Fruit fly (Drosophila melanogaster): ENCODE measurements around the gene CG13460.

CG13460 gene

DNA sequence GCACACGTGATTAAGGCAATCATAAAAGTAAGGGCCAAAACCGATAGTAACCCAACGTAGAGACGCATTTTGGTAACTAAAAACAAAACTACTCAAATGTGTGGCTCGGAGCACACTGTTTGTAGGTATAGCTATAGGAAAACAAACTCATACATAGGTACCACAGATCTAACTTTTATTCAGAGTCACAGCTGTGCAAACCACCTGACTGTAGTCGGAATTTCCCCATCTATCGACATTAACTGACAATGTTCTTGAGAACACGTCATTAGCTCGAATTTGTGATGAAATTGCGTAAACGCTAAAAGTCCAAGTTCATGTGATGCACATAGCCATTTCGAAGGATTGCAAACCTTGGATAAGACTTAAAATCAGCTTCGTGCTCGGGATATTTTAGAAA lies 12.1 kb downstream of the CG13460 start, which contains the start of gene CG43678:
Gene CG43678, minus strand, starts transcription at position 101 of the 400 bp plus-strand sequence.
- TF ChIP-seq CG15710 (tag; optimal IDR thresholded peaks at IDR 0.05) (no peak), CG10348 (GFP tag; IDR thresholded peaks at IDR 0.05) (no peak), EcR (GFP tag; optimal IDR thresholded peaks at IDR 0.05) (no peak), CG9948 (tag; optimal IDR thresholded peaks at IDR 0.05) (no peak), Ets98B (GFP tag; IDR thresholded peaks at IDR 0.05) (no peak), gl (tag; optimal IDR thresholded peaks at IDR 0.05) (no peak)

DNA sequence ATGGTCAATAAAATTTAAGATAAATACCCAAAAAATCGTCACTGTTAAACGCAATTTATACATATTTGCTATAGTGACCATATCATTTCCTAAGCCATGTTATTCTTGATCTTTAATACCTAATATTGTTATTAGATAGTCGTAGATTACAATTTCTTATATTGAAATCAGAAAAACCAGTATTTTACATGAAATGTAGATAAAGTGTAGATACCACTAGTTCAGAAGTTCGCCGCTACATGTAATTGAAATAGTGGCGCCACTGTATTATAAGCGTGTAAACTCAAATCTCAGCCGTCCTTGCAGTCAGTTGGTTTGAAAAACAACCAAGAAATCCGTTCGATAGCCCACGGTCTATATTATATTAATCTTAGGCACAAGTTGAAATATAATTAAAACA lies 13.4 kb downstream of the CG13460 start:
- no peak for TF ChIP-seq CG12605 (GFP tag; IDR thresholded peaks at IDR 0.05)
- TF ChIP-seq CG15710 (tag; optimal IDR thresholded peaks at IDR 0.05) = no peak
- TF ChIP-seq CG10348 (GFP tag; IDR thresholded peaks at IDR 0.05) = no peak

DNA sequence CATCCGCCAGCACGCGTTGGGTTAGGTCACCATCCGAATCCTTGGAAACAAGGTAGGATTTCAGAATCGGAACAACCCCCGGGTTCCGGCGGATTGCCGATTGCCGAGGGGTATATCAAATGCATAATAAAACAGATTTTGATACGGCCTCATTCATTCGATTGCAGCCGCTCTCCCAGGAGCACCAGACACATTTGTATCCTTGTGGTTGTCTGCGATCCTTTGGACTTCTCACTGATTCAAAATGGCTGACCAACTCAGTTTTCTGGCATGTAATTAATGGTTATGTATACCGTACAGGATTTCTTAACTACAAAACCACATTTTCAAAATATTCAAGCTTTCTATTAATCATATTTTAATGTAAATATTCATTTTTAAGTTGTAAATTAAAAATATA lies 13.9 kb downstream of the CG13460 start:
- TF ChIP-seq Pif1B (GFP tag; optimal IDR thresholded peaks at IDR 0.05) (no peak), CG8159 (tag; optimal IDR thresholded peaks at IDR 0.05) (no peak), CG15710 (tag; optimal IDR thresholded peaks at IDR 0.05) (no peak), rn (GFP tag; IDR thresholded peaks at IDR 0.05) (no peak), EcR (GFP tag; optimal IDR thresholded peaks at IDR 0.05) (no peak), CG4496 (GFP tag; IDR thresholded peaks at IDR 0.05) (no peak), CG34367 (tag; optimal IDR thresholded peaks at IDR 0.05) (no peak), CG12605 (GFP tag; IDR thresholded peaks at IDR 0.05) (no peak), Ets98B (GFP tag; IDR thresholded peaks at IDR 0.05) (no peak), CG10348 (GFP tag; IDR thresholded peaks at IDR 0.05) (no peak), gl (tag; optimal IDR thresholded peaks at IDR 0.05) (no peak), fd96Ca (GFP tag; IDR thresholded peaks at IDR 0.05) (no peak), CG32121 (GFP tag; IDR thresholded peaks at IDR 0.05) (no peak), CG8301 (tag; optimal IDR thresholded peaks at IDR 0.05) (no peak), Pif1A (GFP tag; optimal IDR thresholded peaks at IDR 0.05) (no peak), CG9948 (tag; optimal IDR thresholded peaks at IDR 0.05) (no peak), CG13204 (GFP tag; optimal IDR thresholded peaks at IDR 0.05) (no peak), D1 (tag; optimal IDR thresholded peaks at IDR 0.05) (no peak), Snoo (tag; optimal IDR thresholded peaks at IDR 0.05) (no peak)

DNA sequence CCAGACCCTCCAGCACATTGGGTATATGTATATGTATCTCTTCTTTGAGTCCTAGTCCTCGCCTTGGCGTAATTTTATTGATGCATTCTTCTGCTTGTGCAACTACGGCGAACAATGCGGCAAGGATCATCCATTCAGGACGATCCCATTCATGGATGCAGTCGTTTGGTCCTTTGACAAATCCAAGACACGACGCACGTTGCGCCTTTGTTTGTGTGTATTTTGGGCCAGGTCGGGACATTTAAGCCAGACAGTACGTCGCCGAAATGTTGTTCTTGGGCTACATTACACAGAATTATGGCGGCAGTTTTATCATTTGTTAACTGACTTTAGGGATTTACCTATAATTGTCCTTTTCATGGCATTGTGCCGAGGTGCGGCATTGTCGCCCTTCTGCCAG lies 16.4 kb downstream of the CG13460 start:
- no peak for TF ChIP-seq rn (GFP tag; IDR thresholded peaks at IDR 0.05)
- no peak for TF ChIP-seq Pif1B (GFP tag; optimal IDR thresholded peaks at IDR 0.05)
- TF ChIP-seq D1 (tag; optimal IDR thresholded peaks at IDR 0.05) = no peak
- TF ChIP-seq fd96Ca (GFP tag; IDR thresholded peaks at IDR 0.05) = no peak
- no peak for TF ChIP-seq Pif1A (GFP tag; optimal IDR thresholded peaks at IDR 0.05)
- no peak for TF ChIP-seq CG13204 (GFP tag; optimal IDR thresholded peaks at IDR 0.05)
- no peak for TF ChIP-seq CG32121 (GFP tag; IDR thresholded peaks at IDR 0.05)
- no peak for TF ChIP-seq CG4496 (GFP tag; IDR thresholded peaks at IDR 0.05)
- no peak for TF ChIP-seq gl (tag; optimal IDR thresholded peaks at IDR 0.05)
- TF ChIP-seq CG8301 (tag; optimal IDR thresholded peaks at IDR 0.05) = no peak
- TF ChIP-seq Snoo (tag; optimal IDR thresholded peaks at IDR 0.05) = no peak
- no peak for TF ChIP-seq Ets98B (GFP tag; IDR thresholded peaks at IDR 0.05)
- no peak for TF ChIP-seq CG9948 (tag; optimal IDR thresholded peaks at IDR 0.05)
- TF ChIP-seq CG10348 (GFP tag; IDR thresholded peaks at IDR 0.05) = no peak
- TF ChIP-seq EcR (GFP tag; optimal IDR thresholded peaks at IDR 0.05) = no peak
- TF ChIP-seq CG15710 (tag; optimal IDR thresholded peaks at IDR 0.05) = no peak
- no peak for TF ChIP-seq CG12605 (GFP tag; IDR thresholded peaks at IDR 0.05)

DNA sequence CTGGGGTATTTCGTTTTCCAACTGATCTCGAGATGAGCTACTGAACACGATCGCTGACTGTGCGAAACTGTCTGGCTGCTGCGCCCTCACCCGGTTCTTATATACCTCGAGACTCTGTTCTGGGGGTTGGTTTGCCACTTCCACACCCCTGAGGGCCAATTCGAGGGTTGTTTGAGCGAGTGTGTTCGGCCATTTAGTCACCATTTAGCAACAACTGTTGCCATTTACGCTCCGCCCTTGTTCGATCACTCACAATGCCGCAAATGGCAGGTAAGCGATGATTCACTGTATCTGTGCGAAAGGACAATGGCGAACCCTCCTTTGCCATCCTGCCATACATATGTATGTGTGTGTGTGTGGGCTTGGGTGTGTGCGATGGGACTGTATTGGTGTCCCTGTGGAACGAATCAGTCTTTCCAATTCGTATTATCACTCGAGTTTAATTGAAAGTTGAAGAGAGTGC lies 17.6 kb downstream of the CG13460 start, which contains the start of gene ind:
Gene ind, minus strand, starts transcription at position 51 of the 463 bp plus-strand sequence.
- TF ChIP-seq CG14655 (GFP tag; optimal IDR thresholded peaks at IDR 0.05) (no peak), CG17806 (tag; optimal IDR thresholded peaks at IDR 0.05) (no peak), Pif1A (GFP tag; optimal IDR thresholded peaks at IDR 0.05) (no peak), Pif1B (GFP tag; optimal IDR thresholded peaks at IDR 0.05) (no peak), EcR (GFP tag; optimal IDR thresholded peaks at IDR 0.05) (no peak), Snoo (tag; optimal IDR thresholded peaks at IDR 0.05) (no peak), CG8301 (tag; optimal IDR thresholded peaks at IDR 0.05) (no peak), CG13204 (GFP tag; optimal IDR thresholded peaks at IDR 0.05) (no peak), rn (GFP tag; IDR thresholded peaks at IDR 0.05) (no peak), CG4496 (GFP tag; IDR thresholded peaks at IDR 0.05) (no peak), CG15710 (tag; optimal IDR thresholded peaks at IDR 0.05) (no peak), CG8159 (tag; optimal IDR thresholded peaks at IDR 0.05) (no peak), gl (tag; optimal IDR thresholded peaks at IDR 0.05) (no peak), CG34367 (tag; optimal IDR thresholded peaks at IDR 0.05) (no peak)

DNA sequence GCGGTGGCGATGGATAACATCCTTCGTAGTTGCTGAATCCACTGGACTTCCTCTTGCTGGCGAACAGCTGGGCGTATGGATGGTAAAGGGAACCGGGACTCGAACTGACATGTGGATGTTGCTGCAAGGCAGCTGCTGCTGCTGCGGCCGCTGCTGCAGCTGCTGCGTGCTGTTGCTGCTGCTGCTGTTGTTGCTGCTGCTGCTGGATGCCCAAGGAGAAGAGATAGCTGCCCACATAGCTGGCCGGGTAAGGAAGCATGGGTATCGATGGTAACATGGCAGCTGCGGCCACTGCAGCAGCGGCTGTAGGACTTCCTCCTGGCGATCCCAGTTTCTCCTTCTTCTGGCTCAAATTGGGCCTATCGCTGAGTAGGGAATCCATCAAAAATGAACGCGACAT lies 18.0 kb downstream of the CG13460 start:
- no peak for TF ChIP-seq fd96Ca (GFP tag; IDR thresholded peaks at IDR 0.05)
- no peak for TF ChIP-seq CG10348 (GFP tag; IDR thresholded peaks at IDR 0.05)

DNA sequence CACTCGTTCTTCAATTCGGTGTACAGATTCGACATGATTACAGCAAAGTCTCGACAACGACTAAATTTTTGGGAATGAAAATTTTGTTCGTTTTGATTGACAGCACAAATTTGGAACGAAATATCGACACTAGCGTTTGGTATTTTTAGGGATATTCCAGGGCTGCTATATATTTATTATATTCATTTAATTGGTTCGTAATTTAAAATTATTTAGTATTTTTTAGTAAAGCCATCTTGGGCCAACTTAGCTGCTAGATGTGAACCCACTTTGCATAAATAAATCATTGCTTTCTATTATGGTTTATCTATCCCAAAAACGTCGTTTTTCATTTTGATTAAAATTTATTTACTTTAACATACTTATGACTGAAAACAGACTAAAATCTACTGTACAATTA lies 19.0 kb downstream of the CG13460 start, which contains the start of gene Rpn12R:
Gene Rpn12R, minus strand, starts transcription at position 101 of the 400 bp plus-strand sequence.
- TF ChIP-seq CG13204 (GFP tag; optimal IDR thresholded peaks at IDR 0.05) = no peak
- no peak for TF ChIP-seq CG9948 (tag; optimal IDR thresholded peaks at IDR 0.05)
- TF ChIP-seq D1 (tag; optimal IDR thresholded peaks at IDR 0.05) = no peak
- no peak for TF ChIP-seq CG4496 (GFP tag; IDR thresholded peaks at IDR 0.05)
- no peak for TF ChIP-seq CG15710 (tag; optimal IDR thresholded peaks at IDR 0.05)
- no peak for TF ChIP-seq gl (tag; optimal IDR thresholded peaks at IDR 0.05)
- no peak for TF ChIP-seq Pif1A (GFP tag; optimal IDR thresholded peaks at IDR 0.05)

Data from whole organism, pupa.